Fruit fly (Drosophila melanogaster): ENCODE measurements around the gene CG1637.

DNA sequence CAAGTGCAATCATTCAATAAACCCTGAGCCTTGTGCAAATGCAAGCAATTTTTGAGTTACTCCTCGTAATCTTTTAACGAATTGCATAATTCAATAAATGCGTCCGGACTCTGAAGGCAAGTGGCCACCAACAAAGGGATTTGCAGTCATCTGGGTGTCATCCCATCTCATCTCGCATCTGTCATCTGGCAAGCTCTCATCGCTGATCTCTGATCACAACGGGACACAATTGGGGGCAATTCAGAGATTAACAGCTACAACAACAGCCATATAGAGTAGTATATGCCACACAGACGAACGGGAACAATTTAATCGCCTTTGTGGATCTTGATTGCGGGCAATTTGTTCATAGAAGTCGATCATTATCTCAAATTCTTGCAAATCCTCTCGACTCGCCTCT is 6.0 kb upstream of the CG1637 start:
- no peak for TF ChIP-seq kay (GFP tag; ENCODE audit: borderline replicate concordance)
- TF ChIP-seq CG14711 (tag; optimal IDR thresholded peaks at IDR 0.05): no peak
- TF ChIP-seq tj (GFP tag; optimal IDR thresholded peaks at IDR 0.05): peak; percentile 29
- no peak for TF ChIP-seq bab1 (GFP tag; optimal IDR thresholded peaks at IDR 0.05)
- TF ChIP-seq CG7045 (GFP tag; optimal IDR thresholded peaks at IDR 0.05): no peak
- TF ChIP-seq Clk (GFP tag; optimal IDR thresholded peaks at IDR 0.05): no peak
- no peak for TF ChIP-seq CG33017 (tag; optimal IDR thresholded peaks at IDR 0.05)
